Worm (Caenorhabditis elegans) whole organism, L3 larva: ENCODE measurements around the gene F38B7.10.

Experiments used
- R02D3.7 ChIP-seq: fragments of 150-350 bp; optimal IDR thresholded peaks from 2 replicates; lab custom pipeline; 2014; ENCODE audit warnings: missing biosample characterization, missing genetic modification characterization
- ZK546.5 ChIP-seq: sonication (generic microtip); optimal IDR thresholded peaks from 2 replicates; lab custom pipeline; 2017; ENCODE audit warnings: missing biosample characterization, missing genetic modification characterization
- ama-1 ChIP-seq: fragments of 150-350 bp; optimal IDR thresholded peaks from 2 replicates; lab custom pipeline; 2018
- ceh-16 ChIP-seq: sonication (generic microtip); optimal IDR thresholded peaks from 2 replicates; lab custom pipeline; 2017; ENCODE audit warnings: missing biosample characterization, missing genetic modification characterization
- ceh-28 ChIP-seq: fragments of 150-350 bp; optimal IDR thresholded peaks from 2 replicates; lab custom pipeline; 2014; ENCODE audit warnings: missing biosample characterization, missing genetic modification reagents, missing genetic modification characterization
- ceh-9 ChIP-seq: sonication (generic microtip); optimal IDR thresholded peaks from 2 replicates; lab custom pipeline; 2018; ENCODE audit warnings: missing biosample characterization, missing genetic modification characterization
- daf-12 ChIP-seq: fragments of 150-350 bp; optimal IDR thresholded peaks from 2 replicates; lab custom pipeline; 2014; ENCODE audit warnings: missing biosample characterization, missing genetic modification reagents, missing genetic modification characterization
- egl-5 ChIP-seq: fragments of 150-350 bp; optimal IDR thresholded peaks from 2 replicates; lab custom pipeline; 2017; ENCODE audit warnings: missing biosample characterization, missing genetic modification reagents, missing genetic modification characterization, inconsistent platforms
- elt-1 ChIP-seq: fragments of 150-350 bp; optimal IDR thresholded peaks from 2 replicates; lab custom pipeline; 2014; ENCODE audit warnings: missing biosample characterization, missing genetic modification characterization
- elt-3 ChIP-seq, 3 experiments: fragments of 150-350 bp in 1 of 3; sonication (generic microtip) in 2 of 3; optimal IDR thresholded peaks; 2 replicates in 2 of 3; 4 replicates in 1 of 3; lab custom pipeline; 2014 to 2017; ENCODE audit warnings: missing biosample characterization in 3 of 3, missing genetic modification characterization in 3 of 3
- eor-1 ChIP-seq, 2 experiments: fragments of 150-350 bp; optimal IDR thresholded peaks; 2 replicates each; lab custom pipeline; 2014 to 2018; ENCODE audit warnings: missing biosample characterization in 2 of 2, missing genetic modification characterization in 2 of 2
- fkh-10 ChIP-seq: sonication (generic microtip); optimal IDR thresholded peaks from 2 replicates; lab custom pipeline; 2017; ENCODE audit warnings: missing biosample characterization, missing genetic modification reagents, missing genetic modification characterization
- fkh-2 ChIP-seq: fragments of 150-350 bp; optimal IDR thresholded peaks from 2 replicates; lab custom pipeline; 2014; ENCODE audit warnings: missing biosample characterization, missing genetic modification reagents, missing genetic modification characterization
- fos-1 ChIP-seq: fragments of 150-350 bp; optimal IDR thresholded peaks from 2 replicates; lab custom pipeline; 2014; ENCODE audit warnings: missing biosample characterization, missing genetic modification characterization
- hmg-11 ChIP-seq: sonication (generic microtip); optimal IDR thresholded peaks from 2 replicates; lab custom pipeline; 2016; ENCODE audit warnings: missing genetic modification characterization, missing compliant biosample characterization
- jun-1 ChIP-seq: fragments of 150-350 bp; optimal IDR thresholded peaks from 2 replicates; lab custom pipeline; 2014; ENCODE audit warnings: missing biosample characterization, missing genetic modification reagents, missing genetic modification characterization
- lin-15B ChIP-seq: fragments of 150-350 bp; optimal IDR thresholded peaks from 2 replicates; lab custom pipeline; 2014; ENCODE audit warnings: missing biosample characterization, missing genetic modification characterization
- lin-39 ChIP-seq: fragments of 150-350 bp; optimal IDR thresholded peaks from 2 replicates; lab custom pipeline; 2018; ENCODE audit warnings: missing biosample characterization, missing genetic modification reagents, missing genetic modification characterization
- lsy-12 ChIP-seq: sonication (generic microtip); optimal IDR thresholded peaks from 2 replicates; lab custom pipeline; 2016; ENCODE audit warnings: mild to moderate bottlenecking, missing genetic modification characterization, missing compliant biosample characterization
- mdl-1 ChIP-seq: fragments of 150-350 bp; optimal IDR thresholded peaks from 2 replicates; lab custom pipeline; 2014; ENCODE audit warnings: missing biosample characterization, missing genetic modification characterization
- mml-1 ChIP-seq: fragments of 150-350 bp; sonication (generic microtip); optimal IDR thresholded peaks from 3 replicates; lab custom pipeline; 2014; ENCODE audit warnings: missing biosample characterization, missing genetic modification characterization
- nfya-1 ChIP-seq: sonication (generic microtip); optimal IDR thresholded peaks from 2 replicates; lab custom pipeline; 2017; ENCODE audit warnings: missing genetic modification characterization, mild to moderate bottlenecking, missing compliant biosample characterization, antibody characterized with exemption, moderate library complexity; ENCODE audit not compliant: insufficient read depth
- nhr-11 ChIP-seq: fragments of 150-350 bp; optimal IDR thresholded peaks from 2 replicates; lab custom pipeline; 2014; ENCODE audit warnings: missing biosample characterization, missing genetic modification characterization
- nhr-12 ChIP-seq: fragments of 150-350 bp; optimal IDR thresholded peaks from 2 replicates; lab custom pipeline; 2014; ENCODE audit warnings: missing biosample characterization, missing genetic modification characterization
- nhr-23 ChIP-seq: fragments of 150-350 bp; optimal IDR thresholded peaks from 2 replicates; lab custom pipeline; 2014; ENCODE audit warnings: missing biosample characterization, missing genetic modification reagents, missing genetic modification characterization
- nhr-25 ChIP-seq: sonication (generic microtip); optimal IDR thresholded peaks from 2 replicates; lab custom pipeline; 2017; ENCODE audit warnings: missing biosample characterization, missing genetic modification characterization
- nhr-43 ChIP-seq: sonication (generic microtip); optimal IDR thresholded peaks from 2 replicates; lab custom pipeline; 2016; ENCODE audit warnings: mild to moderate bottlenecking, missing genetic modification characterization, missing compliant biosample characterization; ENCODE audit not compliant: poor library complexity, severe bottlenecking
- nhr-76 ChIP-seq: fragments of 150-350 bp; sonication (generic microtip); optimal IDR thresholded peaks from 5 replicates; lab custom pipeline; 2014; ENCODE audit warnings: missing biosample characterization, missing genetic modification characterization
- pha-4 ChIP-seq: fragments of 150-350 bp; optimal IDR thresholded peaks from 2 replicates; lab custom pipeline; 2014; ENCODE audit warnings: missing biosample characterization, missing genetic modification reagents, missing genetic modification characterization
- pqm-1 ChIP-seq: fragments of 150-350 bp; optimal IDR thresholded peaks from 2 replicates; lab custom pipeline; 2017; ENCODE audit warnings: missing biosample characterization, missing genetic modification characterization, inconsistent platforms
- sea-2 ChIP-seq: fragments of 150-350 bp; sonication (generic microtip); optimal IDR thresholded peaks from 4 replicates; lab custom pipeline; 2014; ENCODE audit warnings: missing biosample characterization, missing genetic modification reagents, missing genetic modification characterization
- snpc-4 ChIP-seq: fragments of 150-350 bp; optimal IDR thresholded peaks from 2 replicates; lab custom pipeline; 2014; ENCODE audit warnings: missing biosample characterization, missing genetic modification characterization
- tbx-2 ChIP-seq: sonication (generic microtip); optimal IDR thresholded peaks from 2 replicates; lab custom pipeline; 2016; ENCODE audit warnings: mild to moderate bottlenecking, missing genetic modification characterization, missing compliant biosample characterization
- unc-39 ChIP-seq: sonication (generic microtip); optimal IDR thresholded peaks from 4 replicates; lab custom pipeline; 2017; ENCODE audit warnings: missing biosample characterization, missing genetic modification characterization
- unc-62 ChIP-seq: fragments of 150-350 bp; sonication (generic microtip); optimal IDR thresholded peaks from 4 replicates; lab custom pipeline; 2014; ENCODE audit warnings: missing biosample characterization, missing genetic modification reagents, missing genetic modification characterization
- ztf-11 ChIP-seq: fragments of 150-350 bp; optimal IDR thresholded peaks from 2 replicates; lab custom pipeline; 2014; ENCODE audit warnings: missing biosample characterization, missing genetic modification characterization
- ztf-4 ChIP-seq: fragments of 150-350 bp; optimal IDR thresholded peaks from 2 replicates; lab custom pipeline; 2014; ENCODE audit warnings: missing biosample characterization, missing genetic modification characterization

F38B7.10 gene

ce11 chrV:11525338-11525737 is 20.0 kb upstream of the F38B7.10 start:
- TF ChIP-seq nhr-12 (tag; lab: Kevin White, UChicago) (no peak), elt-1 (no peak), ceh-28 (tag; lab: Kevin White, UChicago) (no peak), nhr-25 (tag; lab: Kevin White, UChicago) (peak; percentile 73), eor-1 (tag; optimal IDR thresholded peaks at IDR 0.05; lab: Kevin White, UChicago) (no peak), unc-39 (no peak), nfya-1 (peak; percentile 61)

DNA sequence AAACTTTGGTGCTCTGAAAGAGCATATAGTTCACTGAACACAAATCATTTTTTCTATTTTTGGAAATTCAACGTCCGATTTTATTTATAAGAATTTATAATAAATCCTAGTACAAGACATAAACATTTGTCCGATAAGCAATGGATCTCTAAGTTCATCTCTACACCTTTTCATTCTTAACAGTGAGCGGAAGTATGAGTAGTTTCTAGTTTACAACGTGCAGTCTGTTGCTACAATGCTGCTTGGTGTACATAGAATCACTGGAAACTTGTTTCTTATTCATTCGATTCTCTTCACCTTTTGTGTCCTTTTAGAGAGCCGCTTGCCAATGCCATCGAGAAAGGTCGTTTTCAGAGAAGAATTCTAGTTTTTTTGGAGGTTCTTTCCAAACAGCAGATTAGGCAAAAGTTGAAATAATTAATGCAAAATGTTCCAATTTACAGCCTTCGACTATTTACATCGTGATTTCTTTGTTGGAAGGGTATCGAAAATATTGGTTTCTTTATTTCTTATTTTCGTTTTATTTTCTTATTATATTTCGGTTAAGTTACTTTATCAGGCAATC is 18.3 kb upstream of the F38B7.10 start:
- no peak for TF ChIP-seq ZK546.5
- no peak for TF ChIP-seq hmg-11
- no peak for TF ChIP-seq elt-3 (tag; optimal IDR thresholded peaks at IDR 0.05; lab: Kevin White, UChicago)
- peak; percentile 65 for TF ChIP-seq nhr-25 (tag; lab: Kevin White, UChicago)
- TF ChIP-seq jun-1 (tag; lab: Kevin White, UChicago): no peak
- no peak for TF ChIP-seq fos-1 (tag; lab: Kevin White, UChicago)
- TF ChIP-seq, all 47 proteins: peak for 1

ce11 chrV:11527531-11527930 is 17.8 kb upstream of the F38B7.10 start, which contains the start of gene ccch-1:
Gene ccch-1, plus strand, starts transcription at chrV:11527831.
- no peak for TF ChIP-seq fkh-10
- TF ChIP-seq nhr-76 (tag; lab: Kevin White, UChicago): no peak
- no peak for TF ChIP-seq sea-2 (GFP tag; lab: Kevin White, UChicago)
- no peak for TF ChIP-seq nhr-11
- no peak for TF ChIP-seq ama-1 (lab: Kevin White, UChicago)
- TF ChIP-seq elt-1: no peak
- TF ChIP-seq ceh-28 (tag; lab: Kevin White, UChicago): no peak
- TF ChIP-seq nhr-23 (tag; lab: Kevin White, UChicago): no peak
- TF ChIP-seq snpc-4: no peak
- TF ChIP-seq ztf-4 (tag; lab: Kevin White, UChicago): no peak

- TF ChIP-seq eor-1 (tag; optimal IDR thresholded peaks at IDR 0.05; lab: Kevin White, UChicago): no peak
- TF ChIP-seq sea-2 (GFP tag; lab: Kevin White, UChicago): no peak
- TF ChIP-seq pqm-1 (tag; lab: Kevin White, UChicago): no peak
- TF ChIP-seq elt-3 (tag; optimal IDR thresholded peaks at IDR 0.05; lab: Kevin White, UChicago): no peak
- TF ChIP-seq nhr-25 (tag; lab: Kevin White, UChicago): peak; percentile 0
- no peak for TF ChIP-seq ceh-28 (tag; lab: Kevin White, UChicago)
These were observed 16.5 kb upstream of the F38B7.10 start for ce11 chrV:11528633-11529327.

DNA sequence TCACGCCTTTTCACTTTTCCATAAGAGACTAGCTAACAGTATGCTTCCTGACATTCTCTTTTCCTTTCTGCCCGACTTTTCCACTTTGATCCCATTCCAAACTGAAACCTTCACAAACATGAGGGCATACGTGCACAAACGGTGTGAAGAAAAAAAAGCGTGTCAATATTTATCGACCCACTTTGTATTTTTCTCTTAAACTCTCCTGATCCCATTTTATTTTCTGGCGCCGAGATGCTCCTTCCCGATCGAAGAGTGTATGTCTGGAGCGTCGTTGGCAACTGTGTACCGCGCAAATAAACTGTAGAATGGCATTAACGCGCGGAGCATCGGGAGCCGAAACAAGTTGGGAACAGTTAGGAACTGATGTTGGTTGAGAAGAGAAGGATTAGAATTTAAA is 15.8 kb upstream of the F38B7.10 start:
- TF ChIP-seq pha-4 (tag; lab: Kevin White, UChicago): peak; percentile 99
- TF ChIP-seq nhr-23 (tag; lab: Kevin White, UChicago): no peak
- TF ChIP-seq, all 47 proteins: peak for 1

DNA sequence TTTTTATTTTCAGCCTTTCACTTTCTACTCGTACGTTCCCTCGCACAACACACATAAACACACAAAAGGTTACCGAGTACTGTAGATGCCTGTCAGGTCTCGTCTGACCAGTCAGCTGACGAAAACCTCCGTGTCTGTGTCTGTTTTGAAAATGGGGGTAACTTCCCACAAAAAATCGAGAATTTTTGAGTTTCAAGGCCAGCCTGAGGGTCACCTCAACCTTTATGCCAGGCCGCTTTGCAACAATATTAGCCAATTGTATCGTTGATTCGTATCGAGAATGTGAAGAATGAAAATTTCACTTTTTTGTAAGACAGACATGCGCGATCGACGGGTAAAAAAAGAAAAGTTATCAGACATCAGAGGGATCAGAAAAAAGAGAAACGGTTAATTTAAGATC is 14.2 kb upstream of the F38B7.10 start:
- no peak for TF ChIP-seq sea-2 (GFP tag; lab: Kevin White, UChicago)
- no peak for TF ChIP-seq ama-1 (lab: Kevin White, UChicago)
- TF ChIP-seq unc-62 (GFP tag; lab: Kevin White, UChicago): no peak
- no peak for TF ChIP-seq eor-1 (tag; optimal IDR thresholded peaks at IDR 0.05; lab: Kevin White, UChicago)
- TF ChIP-seq elt-3 (tag; optimal IDR thresholded peaks at IDR 0.05; lab: Kevin White, UChicago): no peak
- TF ChIP-seq fos-1 (tag; lab: Kevin White, UChicago): no peak
- TF ChIP-seq ceh-16 (tag; lab: Kevin White, UChicago): no peak
- no peak for TF ChIP-seq nhr-11
- TF ChIP-seq nhr-76 (tag; lab: Kevin White, UChicago): no peak
- TF ChIP-seq mml-1 (tag; lab: Kevin White, UChicago): no peak
- no peak for TF ChIP-seq ztf-11
- TF ChIP-seq nhr-25 (tag; lab: Kevin White, UChicago): peak; percentile 97
- peak; percentile 10 for TF ChIP-seq nhr-43 (tag; lab: Kevin White, UChicago)
- TF ChIP-seq nfya-1: peak; percentile 1
- no peak for TF ChIP-seq ztf-4 (tag; lab: Kevin White, UChicago)
- no peak for TF ChIP-seq lin-39 (tag; lab: Kevin White, UChicago)
- no peak for TF ChIP-seq ceh-9 (tag; lab: Kevin White, UChicago)
- TF ChIP-seq pha-4 (tag; lab: Kevin White, UChicago): peak; percentile 48
- TF ChIP-seq unc-39: no peak
- TF ChIP-seq R02D3.7 (tag; lab: Kevin White, UChicago): peak; percentile 6
- TF ChIP-seq pqm-1 (tag; lab: Kevin White, UChicago): no peak
- TF ChIP-seq daf-12 (tag; lab: Kevin White, UChicago): no peak
- TF ChIP-seq fkh-2 (tag; lab: Kevin White, UChicago): no peak
- no peak for TF ChIP-seq hmg-11
- TF ChIP-seq lsy-12 (tag; lab: Kevin White, UChicago): no peak
- TF ChIP-seq lin-15B: no peak
- no peak for TF ChIP-seq nhr-12 (tag; lab: Kevin White, UChicago)
- peak; percentile 1 for TF ChIP-seq tbx-2 (tag; lab: Kevin White, UChicago)
- TF ChIP-seq egl-5 (tag; lab: Kevin White, UChicago): no peak
- TF ChIP-seq mdl-1: no peak
- TF ChIP-seq elt-1: peak; percentile 29
- no peak for TF ChIP-seq ZK546.5
- no peak for TF ChIP-seq fkh-10
